Worm (Caenorhabditis elegans) whole organism, L1 larva: ENCODE results near the gene srd-36.

Source experiments
- ama-1 ChIP-seq: fragments of 150-350 bp; optimal IDR thresholded peaks from 2 replicates; lab custom pipeline; 2014
- elt-2 ChIP-seq: sonication (generic microtip); optimal IDR thresholded peaks from 2 replicates; lab custom pipeline; 2016; ENCODE audit warnings: missing genetic modification characterization, mild to moderate bottlenecking, inconsistent platforms, missing compliant biosample characterization, missing genetic modification reagents
- swsn-7 ChIP-seq: sonication (generic microtip); optimal IDR thresholded peaks from 2 replicates; lab custom pipeline; 2016; ENCODE audit warnings: missing genetic modification characterization, missing compliant biosample characterization
- tlp-1 ChIP-seq: fragments of 150-350 bp; optimal IDR thresholded peaks from 2 replicates; lab custom pipeline; 2014; ENCODE audit warnings: missing biosample characterization, missing genetic modification characterization
- ztf-11 ChIP-seq, 2 experiments: sonication (generic microtip); optimal IDR thresholded peaks; 2 replicates each; lab custom pipeline; 2016 to 2017; ENCODE audit warnings: missing genetic modification characterization in 2 of 2, missing biosample characterization in 1 of 2, missing compliant biosample characterization in 1 of 2

DNA sequence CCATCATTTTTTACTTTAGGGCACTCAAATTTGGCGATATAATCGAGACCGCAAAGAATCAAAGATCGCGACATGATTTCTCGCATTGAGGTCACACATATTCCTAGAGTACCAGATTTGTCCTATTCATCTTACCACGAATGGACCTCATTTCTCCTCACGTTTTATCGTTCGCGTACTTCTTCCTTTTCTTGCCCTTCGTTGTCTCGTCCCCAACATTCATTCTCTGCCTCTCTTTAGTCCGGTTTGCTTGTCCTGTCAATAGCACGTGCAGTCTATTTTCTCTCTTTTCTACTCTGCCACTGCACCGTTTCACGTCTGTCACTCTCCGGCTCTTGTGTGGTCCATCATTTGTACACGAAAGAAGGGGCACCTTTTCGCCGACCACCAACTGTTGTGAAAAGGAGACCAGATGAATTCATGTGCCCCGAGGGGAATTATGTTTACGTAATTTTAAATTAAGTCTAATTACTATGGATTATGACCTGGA is 43.2 kb downstream of the srd-36 start:
- TF ChIP-seq ztf-11 (tag; optimal IDR thresholded peaks at IDR 0.05; lab: Kevin White, UChicago) (no peak), swsn-7 (tag; lab: Kevin White, UChicago) (peak; percentile 74), tlp-1 (tag; lab: Kevin White, UChicago) (no peak), elt-2 (tag; lab: Kevin White, UChicago) (no peak), ama-1 (lab: Kevin White, UChicago) (no peak)
